Fruit fly (Drosophila melanogaster) whole organism, wandering third instar larva: Measurements from ENCODE around the gene ppk27.
A peak's percentile ranks its signal among the peaks of the same experiment; 100 is the strongest.

ENCODE experiments used
- Abd-B ChIP-seq: fragments of >200 bp; optimal IDR thresholded peaks from 2 replicates; lab custom pipeline; 2017; ENCODE audit warnings: missing biosample characterization, missing genetic modification characterization
- CG9705 ChIP-seq: fragments of 200-800 bp; sonication (Bioruptor generic); optimal IDR thresholded peaks from 2 replicates; lab custom pipeline; 2018; ENCODE audit warnings: missing biosample characterization, mild to moderate bottlenecking, missing genetic modification characterization
- CrebA ChIP-seq: fragments of 200-800 bp; sonication (Bioruptor generic); optimal IDR thresholded peaks from 2 replicates; lab custom pipeline; 2016; ENCODE audit warnings: missing biosample characterization, mild to moderate bottlenecking, missing genetic modification characterization, borderline replicate concordance
- Dif ChIP-seq: fragments of 200-275, 200-300 bp; sonication (Bioruptor generic); optimal IDR thresholded peaks from 2 replicates; lab custom pipeline; 2018; ENCODE audit warnings: missing biosample characterization, missing genetic modification characterization; ENCODE audit not compliant: partially characterized antibody
- GATAd ChIP-seq: sonication (Bioruptor generic); optimal IDR thresholded peaks from 2 replicates; lab custom pipeline; 2016; ENCODE audit warnings: missing biosample characterization, missing genetic modification characterization
- HLH106 ChIP-seq: fragments of 200-800 bp; optimal IDR thresholded peaks from 3 replicates; lab custom pipeline; 2019; ENCODE audit warnings: missing biosample characterization, mild to moderate bottlenecking, missing genetic modification characterization, moderate library complexity
- Hnf4 ChIP-seq: fragments of 200-800 bp; sonication (Bioruptor generic); optimal IDR thresholded peaks from 2 replicates; lab custom pipeline; 2016; ENCODE audit warnings: missing biosample characterization, mild to moderate bottlenecking, missing genetic modification characterization
- Jra ChIP-seq: sonication (Bioruptor generic); optimal IDR thresholded peaks from 2 replicates; lab custom pipeline; 2016; ENCODE audit warnings: missing biosample characterization, missing genetic modification characterization
- Myc ChIP-seq: fragments of >200 bp; optimal IDR thresholded peaks from 2 replicates; lab custom pipeline; 2017
- OdsH ChIP-seq: fragments of 200-800 bp; sonication (Bioruptor generic); optimal IDR thresholded peaks from 2 replicates; lab custom pipeline; 2016; ENCODE audit warnings: missing biosample characterization, mild to moderate bottlenecking, missing genetic modification characterization
- Rel ChIP-seq, 2 experiments: fragments of 200-800 bp; sonication (Bioruptor generic) in 1 of 2; optimal IDR thresholded peaks; 2 replicates in 1 of 2; 3 replicates in 1 of 2; lab custom pipeline; 2016 to 2019; ENCODE audit warnings: mild to moderate bottlenecking in 2 of 2, missing biosample characterization in 2 of 2, missing genetic modification characterization in 2 of 2, moderate library complexity in 1 of 2
- Sp1 ChIP-seq: fragments of 200-800 bp; sonication (Bioruptor generic); optimal IDR thresholded peaks from 3 replicates; lab custom pipeline; 2019; ENCODE audit warnings: missing biosample characterization, mild to moderate bottlenecking, missing genetic modification characterization, moderate library complexity
- br ChIP-seq: fragments of 200-800 bp; sonication (Bioruptor generic); optimal IDR thresholded peaks from 2 replicates; lab custom pipeline; 2016; ENCODE audit warnings: missing biosample characterization, missing genetic modification characterization
- brk ChIP-seq: fragments of 200-800 bp; sonication (Bioruptor generic); optimal IDR thresholded peaks from 2 replicates; lab custom pipeline; 2016; ENCODE audit warnings: missing biosample characterization, mild to moderate bottlenecking, missing genetic modification characterization
- dl ChIP-seq, 2 experiments: fragments of 175-275, 200-275 bp in 1 of 2; fragments of 200-275 bp in 1 of 2; sonication (Bioruptor generic); optimal IDR thresholded peaks; lab custom pipeline; 2018; ENCODE audit warnings: mild to moderate bottlenecking in 2 of 2, missing biosample characterization in 2 of 2, missing genetic modification characterization in 2 of 2, moderate library complexity in 2 of 2; ENCODE audit not compliant: partially characterized antibody in 2 of 2, insufficient read depth in 1 of 2
- dmrt93B ChIP-seq: fragments of 200-800 bp; sonication (Bioruptor generic); optimal IDR thresholded peaks from 2 replicates; lab custom pipeline; 2018; ENCODE audit warnings: missing biosample characterization, mild to moderate bottlenecking, missing genetic modification characterization
- dsf ChIP-seq: sonication (Bioruptor generic); optimal IDR thresholded peaks from 2 replicates; lab custom pipeline; 2016; ENCODE audit warnings: missing biosample characterization, missing genetic modification characterization, borderline replicate concordance
- ey ChIP-seq: fragments of 200-800 bp; sonication (Bioruptor generic); optimal IDR thresholded peaks from 2 replicates; lab custom pipeline; 2016; ENCODE audit warnings: missing biosample characterization, missing genetic modification characterization
- foxo ChIP-seq, 2 experiments: fragments of 200-800 bp; sonication (Bioruptor generic); optimal IDR thresholded peaks; 2 replicates in 1 of 2; 3 replicates in 1 of 2; lab custom pipeline; 2016 to 2017; ENCODE audit warnings: missing biosample characterization in 2 of 2, missing genetic modification characterization in 2 of 2
- fru ChIP-seq: fragments of 200-800 bp; sonication (Bioruptor generic); optimal IDR thresholded peaks from 3 replicates; lab custom pipeline; 2016; ENCODE audit warnings: missing biosample characterization, mild to moderate bottlenecking, missing genetic modification characterization
- h ChIP-seq: fragments of 200-800 bp; sonication (Bioruptor generic); optimal IDR thresholded peaks from 3 replicates; lab custom pipeline; 2016; ENCODE audit warnings: missing biosample characterization, mild to moderate bottlenecking, missing genetic modification characterization
- jim ChIP-seq: fragments of 175-275, 200-325 bp; sonication (Bioruptor generic); optimal IDR thresholded peaks from 2 replicates; lab custom pipeline; 2016; ENCODE audit warnings: missing biosample characterization, mild to moderate bottlenecking, missing genetic modification characterization
- lola ChIP-seq: fragments of >200 bp; optimal IDR thresholded peaks from 2 replicates; lab custom pipeline; 2017; ENCODE audit warnings: missing biosample characterization, missing genetic modification characterization
- psq ChIP-seq: fragments of 200-800 bp; sonication (Bioruptor generic); optimal IDR thresholded peaks from 3 replicates; lab custom pipeline; 2017; ENCODE audit warnings: missing biosample characterization, mild to moderate bottlenecking, missing genetic modification characterization, moderate library complexity
- rgr ChIP-seq: fragments of 200-800 bp; sonication (Bioruptor generic); optimal IDR thresholded peaks from 3 replicates; lab custom pipeline; 2016; ENCODE audit warnings: missing biosample characterization, mild to moderate bottlenecking, missing genetic modification characterization
- sage ChIP-seq: fragments of 200-800 bp; sonication (Bioruptor generic); optimal IDR thresholded peaks from 2 replicates; lab custom pipeline; 2016; ENCODE audit warnings: missing biosample characterization, mild to moderate bottlenecking, missing genetic modification characterization
- sv ChIP-seq: fragments of 200-800 bp; sonication (Bioruptor generic); optimal IDR thresholded peaks from 3 replicates; lab custom pipeline; 2016; ENCODE audit warnings: missing biosample characterization, missing genetic modification characterization
- usp ChIP-seq: fragments of >200 bp; optimal IDR thresholded peaks from 2 replicates; lab custom pipeline; 2017; ENCODE audit warnings: missing biosample characterization, missing genetic modification characterization

ppk27 gene

dm6 chr3L:3801343-3801742 lies 46.3 kb upstream of the ppk27 start:
- TF ChIP-seq fru (GFP tag; lab: Kevin White, UChicago) (peak; percentile 8), CG9705 (no peak), Sp1 (GFP tag; lab: Kevin White, UChicago) (no peak), HLH106 (tag; lab: Kevin White, UChicago) (no peak), OdsH (GFP tag; lab: Kevin White, UChicago) (no peak), h (GFP tag; lab: Kevin White, UChicago) (peak; percentile 2), jim (no peak)

dm6 chr3L:3799766-3800165 lies 44.8 kb upstream of the ppk27 start:
- no peak for TF ChIP-seq fru (GFP tag; lab: Kevin White, UChicago)
- no peak for TF ChIP-seq Jra (GFP tag; lab: Kevin White, UChicago)
- TF ChIP-seq CG9705 = no peak
- no peak for TF ChIP-seq rgr (GFP tag; lab: Kevin White, UChicago)
- no peak for TF ChIP-seq foxo (GFP tag; optimal IDR thresholded peaks at IDR 0.05; lab: Kevin White, UChicago)

dm6 chr3L:3798488-3798887 lies 43.5 kb upstream of the ppk27 start:
- no peak for TF ChIP-seq HLH106 (tag; lab: Kevin White, UChicago)
- no peak for TF ChIP-seq jim
- TF ChIP-seq CG9705 = no peak
- no peak for TF ChIP-seq Jra (GFP tag; lab: Kevin White, UChicago)
- TF ChIP-seq lola (GFP tag; lab: Kevin White, UChicago) = no peak
- TF ChIP-seq dsf (GFP tag; lab: Kevin White, UChicago) = no peak
- TF ChIP-seq rgr (GFP tag; lab: Kevin White, UChicago) = no peak
- TF ChIP-seq br (GFP tag; lab: Kevin White, UChicago) = no peak
- no peak for TF ChIP-seq fru (GFP tag; lab: Kevin White, UChicago)
- TF ChIP-seq usp (GFP tag; lab: Kevin White, UChicago) = no peak
- TF ChIP-seq Abd-B (GFP tag; lab: Kevin White, UChicago) = no peak
- no peak for TF ChIP-seq CrebA
- TF ChIP-seq OdsH (GFP tag; lab: Kevin White, UChicago) = no peak
- TF ChIP-seq ey (GFP tag; lab: Kevin White, UChicago) = no peak
- TF ChIP-seq Rel (GFP tag; optimal IDR thresholded peaks at IDR 0.05; lab: Kevin White, UChicago) = no peak
- TF ChIP-seq Rel (tag; optimal IDR thresholded peaks at IDR 0.05; lab: Kevin White, UChicago) = no peak
- no peak for TF ChIP-seq dmrt93B (GFP tag; lab: Kevin White, UChicago)
- TF ChIP-seq sage (GFP tag; lab: Kevin White, UChicago) = no peak
- no peak for TF ChIP-seq h (GFP tag; lab: Kevin White, UChicago)
- TF ChIP-seq brk (GFP tag; lab: Kevin White, UChicago) = no peak

DNA sequence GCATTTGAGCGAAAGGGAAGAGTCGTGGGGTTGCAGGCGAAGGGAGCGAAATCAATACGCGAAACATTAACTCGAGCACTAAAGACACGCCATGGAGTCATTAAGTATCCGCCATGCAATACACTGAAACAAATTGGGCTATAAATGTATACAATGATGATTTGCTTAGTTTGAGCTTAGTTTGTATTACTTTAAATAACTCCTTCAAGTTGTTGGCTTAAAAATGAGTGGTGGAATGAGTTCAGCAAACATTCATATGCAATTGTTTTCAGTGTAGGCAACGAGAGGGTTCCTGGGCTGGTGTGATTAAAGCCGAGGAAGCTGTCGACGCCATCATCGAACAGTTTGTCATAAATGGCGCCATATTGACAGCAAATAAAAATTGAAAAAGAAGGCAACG lies 42.7 kb upstream of the ppk27 start:
- no peak for TF ChIP-seq lola (GFP tag; lab: Kevin White, UChicago)

DNA sequence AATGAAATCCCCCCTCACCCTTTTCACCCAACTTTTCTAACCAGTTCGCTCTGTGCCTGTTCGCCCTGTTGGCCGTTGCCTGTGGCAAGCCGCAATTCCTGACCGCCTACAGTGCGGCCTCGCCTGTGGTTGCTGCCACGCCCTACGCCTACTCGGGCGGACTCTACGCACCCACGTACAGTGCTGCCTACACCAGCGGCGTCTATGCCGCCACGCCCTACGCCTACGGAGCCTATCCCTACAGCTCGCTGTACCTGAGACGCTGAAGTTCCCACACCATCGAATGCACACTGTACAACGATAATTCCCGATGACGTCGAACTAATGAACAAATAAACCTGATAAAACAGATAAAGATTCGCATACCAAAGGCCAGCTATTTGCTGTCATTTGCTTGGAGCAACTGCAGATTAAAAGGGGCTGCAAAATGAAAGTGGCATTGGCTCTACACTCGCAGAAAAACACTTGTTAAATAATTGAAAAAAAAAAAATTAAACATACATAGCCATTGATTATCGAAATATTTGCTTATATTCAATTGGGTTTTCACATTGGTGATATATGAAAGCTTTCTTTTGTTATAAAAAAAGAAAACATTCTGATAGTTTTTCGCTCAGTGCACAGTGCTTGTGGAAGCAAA lies 36.2 kb upstream of the ppk27 start:
- TF ChIP-seq brk (GFP tag; lab: Kevin White, UChicago) (no peak), Jra (GFP tag; lab: Kevin White, UChicago) (no peak), sv (GFP tag; lab: Kevin White, UChicago) (no peak), sage (GFP tag; lab: Kevin White, UChicago) (no peak), ey (GFP tag; lab: Kevin White, UChicago) (peak; percentile 7), foxo (GFP tag; optimal IDR thresholded peaks at IDR 0.05; lab: Kevin White, UChicago) (peak in 1 of 2 experiments; percentile 4), Abd-B (GFP tag; lab: Kevin White, UChicago) (no peak), CG9705 (no peak), Myc (lab: Kevin White, UChicago) (no peak), GATAd (GFP tag; lab: Kevin White, UChicago) (no peak), CrebA (no peak), jim (no peak), Dif (no peak), Hnf4 (GFP tag; lab: Kevin White, UChicago) (no peak), dl (GFP tag; optimal IDR thresholded peaks at IDR 0.05; lab: Kevin White, UChicago; ENCODE audit: insufficient read depth in 1 of 2, partially characterized antibody in 2 of 2) (no peak), dmrt93B (GFP tag; lab: Kevin White, UChicago) (no peak), psq (GFP tag; lab: Kevin White, UChicago) (no peak), lola (GFP tag; lab: Kevin White, UChicago) (no peak)
